Worm (Caenorhabditis elegans) whole organism, young adult: Measurements from ENCODE around the gene F20D6.6.

Experiments used
- B0035.1 ChIP-seq: sonication (generic microtip); optimal IDR thresholded peaks from 2 replicates; lab custom pipeline; 2016; ENCODE audit warnings: missing genetic modification characterization, mild to moderate bottlenecking, missing compliant biosample characterization, missing genotype, missing genetic modification reagents
- F39B2.1 ChIP-seq: fragments of 200-800 bp; sonication (Bioruptor generic); IDR thresholded peaks from 2 replicates; pipeline ENCODE4 v1.3.6; 2022; ENCODE audit warnings: missing genetic modification reagents, missing genetic modification characterization, missing compliant biosample characterization
- ceh-40 ChIP-seq: fragments of 200-800 bp; sonication (Bioruptor generic); IDR thresholded peaks from 2 replicates; pipeline ENCODE4 v1.3.6; 2022; ENCODE audit warnings: missing genetic modification characterization, missing compliant biosample characterization
- pbrm-1 ChIP-seq: fragments of 200-800 bp; sonication (Bioruptor generic); IDR thresholded peaks from 2 replicates; pipeline ENCODE4 v1.3.6; 2022; ENCODE audit warnings: missing genetic modification reagents, missing genetic modification characterization, missing compliant biosample characterization
- pha-4 ChIP-seq: fragments of 150-350 bp; sonication (generic microtip); optimal IDR thresholded peaks from 2 replicates; lab custom pipeline; 2014; ENCODE audit warnings: missing biosample characterization, missing genetic modification reagents, missing genetic modification characterization
- tbx-9 ChIP-seq: sonication (generic microtip); optimal IDR thresholded peaks from 2 replicates; lab custom pipeline; 2016; ENCODE audit warnings: borderline replicate concordance, missing genetic modification characterization, inconsistent platforms, missing compliant biosample characterization
- ztf-6 ChIP-seq: fragments of 200-800 bp; sonication (Bioruptor generic); IDR thresholded peaks from 2 replicates; pipeline ENCODE4 v1.3.6; 2022; ENCODE audit warnings: missing genetic modification reagents, missing genetic modification characterization, missing compliant biosample characterization

DNA sequence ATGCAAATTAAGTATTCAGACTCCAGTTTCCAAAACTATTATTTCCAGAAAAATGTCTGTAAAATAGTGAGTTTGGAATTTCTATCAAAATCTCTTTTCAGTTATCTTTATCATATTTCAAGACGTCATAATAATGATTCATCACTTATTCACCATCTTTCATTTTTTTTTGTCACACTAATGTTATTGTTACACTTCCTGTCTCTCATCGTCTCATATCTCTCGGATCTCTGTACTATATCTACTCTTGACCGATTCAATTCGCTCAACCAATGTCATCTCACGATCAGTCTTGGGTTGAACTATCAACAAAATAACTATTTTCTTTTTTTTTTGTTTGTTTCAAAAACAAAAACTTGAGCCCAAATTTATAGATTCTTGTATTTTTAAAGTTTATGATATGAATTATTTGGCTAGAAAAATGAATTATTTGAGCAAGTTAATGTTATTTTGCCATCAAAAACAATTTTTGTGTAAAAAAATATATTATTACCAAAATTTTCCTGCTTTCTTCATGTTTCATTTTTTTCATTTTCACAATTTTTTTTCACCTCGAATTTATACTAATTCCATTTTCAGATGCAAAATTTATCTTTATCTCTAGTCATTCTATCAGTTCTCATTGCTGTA, 41.6 kb downstream of the F20D6.6 start, which contains the start of gene cri-2:
- TF ChIP-seq ceh-40 (GFP tag; lab: Robert Waterston, UW) (no peak), pbrm-1 (GFP tag; lab: Robert Waterston, UW) (no peak), tbx-9 (tag; lab: Kevin White, UChicago) (no peak), F39B2.1 (GFP tag; lab: Robert Waterston, UW) (no peak), B0035.1 (tag; lab: Kevin White, UChicago) (no peak), ztf-6 (no peak), pha-4 (tag; lab: Kevin White, UChicago) (no peak)
